Fruit fly (Drosophila melanogaster): ENCODE results near the gene Es2.
A peak's percentile ranks its signal among the peaks of the same experiment; 100 is the strongest.

The Es2 gene

dm6 chrX:8455019-8455555 is 6.2 kb upstream of the Es2 start, which contains the start of gene org-1 (continued):
- TF ChIP-seq CG10654 (GFP tag; optimal IDR thresholded peaks at IDR 0.05) = peak; percentile 88
- no peak for TF ChIP-seq ash1 (GFP tag; optimal IDR thresholded peaks at IDR 0.05)
- TF ChIP-seq repo (GFP tag; optimal IDR thresholded peaks at IDR 0.05) = peak; percentile 62
- TF ChIP-seq cg (GFP tag; optimal IDR thresholded peaks at IDR 0.05) = no peak
- peak; percentile 97 for TF ChIP-seq jigr1 (GFP tag; IDR thresholded peaks at IDR 0.05)
- TF ChIP-seq sens-2 (GFP tag; IDR thresholded peaks at IDR 0.05) = peak; percentile 97
- no peak for TF ChIP-seq hb (GFP tag; IDR thresholded peaks at IDR 0.05; ENCODE audit: partially characterized antibody)
- peak; percentile 76 for TF ChIP-seq CG7786 (GFP tag; optimal IDR thresholded peaks at IDR 0.05)
- TF ChIP-seq ro (GFP tag; IDR thresholded peaks at IDR 0.05) = peak; percentile 94
- peak; percentile 97 for TF ChIP-seq seq (GFP tag; IDR thresholded peaks at IDR 0.05)
- no peak for TF ChIP-seq ato (GFP tag; IDR thresholded peaks at IDR 0.05; ENCODE audit: partially characterized antibody)
- TF ChIP-seq HLH54F (GFP tag; optimal IDR thresholded peaks at IDR 0.05) = peak; percentile 73
- peak; percentile 93 for TF ChIP-seq Ravus (GFP tag; IDR thresholded peaks at IDR 0.05)
- TF ChIP-seq CG11247 (GFP tag; IDR thresholded peaks at IDR 0.05) = peak; percentile 96
- peak; percentile 85 for TF ChIP-seq mam (GFP tag; optimal IDR thresholded peaks at IDR 0.05)
- TF ChIP-seq CG9876 (GFP tag; optimal IDR thresholded peaks at IDR 0.05) = peak; percentile 20
- no peak for TF ChIP-seq sc (optimal IDR thresholded peaks at IDR 0.05)
- TF ChIP-seq sc (GFP tag; optimal IDR thresholded peaks at IDR 0.05) = peak; percentile 93
- TF ChIP-seq pita (GFP tag; optimal IDR thresholded peaks at IDR 0.05) = no peak
- peak; percentile 85 for TF ChIP-seq CG6654 (GFP tag; optimal IDR thresholded peaks at IDR 0.05)
- TF ChIP-seq knrl (GFP tag; IDR thresholded peaks at IDR 0.05; ENCODE audit: partially characterized antibody) = no peak
- peak; percentile 90 for TF ChIP-seq CG11560 (tag; IDR thresholded peaks at IDR 0.05)
- peak; percentile 47 for TF ChIP-seq pb (GFP tag; optimal IDR thresholded peaks at IDR 0.05)
- TF ChIP-seq NFAT (GFP tag; IDR thresholded peaks at IDR 0.05) = peak; percentile 91
- TF ChIP-seq CG2712 (tag; optimal IDR thresholded peaks at IDR 0.05) = peak; percentile 97
- peak; percentile 93 for TF ChIP-seq CG11085 (GFP tag; IDR thresholded peaks at IDR 0.05)
- no peak for TF ChIP-seq lov (optimal IDR thresholded peaks at IDR 0.05)
- TF ChIP-seq lov (GFP tag; IDR thresholded peaks at IDR 0.05) = peak; percentile 99
- peak in 1 of 3 experiments; percentile 89 for TF ChIP-seq Stat92E (GFP tag; optimal IDR thresholded peaks at IDR 0.05)
- peak; percentile 79 for TF ChIP-seq ems (GFP tag; optimal IDR thresholded peaks at IDR 0.05)
- peak; percentile 72 for TF ChIP-seq maf-S (GFP tag; optimal IDR thresholded peaks at IDR 0.05)
- peak; percentile 95 for TF ChIP-seq CG8388 (GFP tag; optimal IDR thresholded peaks at IDR 0.05)
- peak; percentile 94 for TF ChIP-seq bcd (GFP tag; optimal IDR thresholded peaks at IDR 0.05)
- peak; percentile 76 for TF ChIP-seq CG17912 (GFP tag; optimal IDR thresholded peaks at IDR 0.05)
- peak; percentile 96 for TF ChIP-seq CG3726 (GFP tag; IDR thresholded peaks at IDR 0.05)
- peak; percentile 76 for TF ChIP-seq CG31365 (tag; optimal IDR thresholded peaks at IDR 0.05)
- TF ChIP-seq CG3281 (GFP tag; optimal IDR thresholded peaks at IDR 0.05) = peak; percentile 88
- peak; percentile 83 for TF ChIP-seq CG7745 (tag; optimal IDR thresholded peaks at IDR 0.05)
- peak; percentile 93 for TF ChIP-seq Spps (tag; optimal IDR thresholded peaks at IDR 0.05)
- TF ChIP-seq CrebB (tag; optimal IDR thresholded peaks at IDR 0.05) = peak; percentile 90
- peak; percentile 93 for TF ChIP-seq CG1233 (GFP tag; optimal IDR thresholded peaks at IDR 0.05)
- TF ChIP-seq NC2β (GFP tag; optimal IDR thresholded peaks at IDR 0.05) = peak; percentile 84
- peak; percentile 94 for TF ChIP-seq CG8924 (tag; optimal IDR thresholded peaks at IDR 0.05)
- peak; percentile 75 for TF ChIP-seq NK7.1 (GFP tag; optimal IDR thresholded peaks at IDR 0.05)
- TF ChIP-seq CG9609 (GFP tag; optimal IDR thresholded peaks at IDR 0.05) = peak; percentile 65
- peak; percentile 45 for TF ChIP-seq CG11398 (GFP tag; optimal IDR thresholded peaks at IDR 0.05)
- peak; percentile 97 for TF ChIP-seq E2f1 (GFP tag; IDR thresholded peaks at IDR 0.05)
- TF ChIP-seq CG7357 (GFP tag; IDR thresholded peaks at IDR 0.05) = peak; percentile 92
- TF ChIP-seq CG18011 (GFP tag; optimal IDR thresholded peaks at IDR 0.05) = peak; percentile 66
- TF ChIP-seq CG2678 (tag; optimal IDR thresholded peaks at IDR 0.05) = peak; percentile 95
- no peak for TF ChIP-seq CG15479 (GFP tag; optimal IDR thresholded peaks at IDR 0.05)
